Worm (Caenorhabditis elegans) whole organism, L4 larva: Measurements from ENCODE around the gene Y47D3A.31.

Source experiments
- F26F4.8 ChIP-seq: fragments of 200-800 bp; sonication (Bioruptor generic); conservative IDR thresholded peaks from 2 replicates; pipeline ENCODE4 v1.3.6; 2022; ENCODE audit warnings: missing genetic modification characterization, missing compliant biosample characterization
- F49E8.2 ChIP-seq: sonication (generic microtip); optimal IDR thresholded peaks from 2 replicates; lab custom pipeline; 2016; ENCODE audit warnings: missing compliant biosample characterization, mild to moderate bottlenecking, missing genetic modification characterization, borderline replicate concordance
- Y5F2A.4 ChIP-seq: fragments of 200-800 bp; sonication (Bioruptor generic); optimal IDR thresholded peaks from 2 replicates; lab custom pipeline; 2018; ENCODE audit warnings: mild to moderate bottlenecking, missing genetic modification characterization, missing compliant biosample characterization
- aha-1 ChIP-seq: fragments of 150-350 bp; peaks from one replicate; lab custom pipeline; 2014; ENCODE audit warnings: missing biosample characterization, missing genetic modification characterization
- ceh-32 ChIP-seq: sonication (generic microtip); optimal IDR thresholded peaks from 2 replicates; lab custom pipeline; 2016; ENCODE audit warnings: mild to moderate bottlenecking, missing genetic modification characterization, missing compliant biosample characterization; ENCODE audit not compliant: poor library complexity
- ceh-44 ChIP-seq: fragments of 200-800 bp; sonication (Bioruptor generic); IDR thresholded peaks from 2 replicates; pipeline ENCODE4 v1.3.6; 2022; ENCODE audit warnings: missing genetic modification reagents, missing genetic modification characterization, missing compliant biosample characterization
- cey-2 ChIP-seq: sonication (generic microtip); optimal IDR thresholded peaks from 3 replicates; lab custom pipeline; 2017; ENCODE audit warnings: missing genetic modification characterization, mild to moderate bottlenecking, missing compliant biosample characterization, antibody characterized with exemption, borderline replicate concordance; ENCODE audit not compliant: insufficient read depth
- daf-19 ChIP-seq: fragments of 200-800 bp; sonication (Bioruptor generic); conservative IDR thresholded peaks from 2 replicates; pipeline ENCODE4 v1.3.6; 2022; ENCODE audit warnings: missing genetic modification characterization, missing compliant biosample characterization
- daf-8 ChIP-seq: fragments of 200-800 bp; sonication (Bioruptor generic); IDR thresholded peaks from 2 replicates; pipeline ENCODE4 v1.3.6; 2022; ENCODE audit warnings: missing genetic modification characterization, missing compliant biosample characterization
- dmd-8 ChIP-seq: fragments of 200-800 bp; sonication (Bioruptor generic); IDR thresholded peaks from 2 replicates; pipeline ENCODE4 v1.3.6; 2022; ENCODE audit warnings: missing genetic modification characterization, missing compliant biosample characterization
- dmd-9 ChIP-seq: fragments of 200-800 bp; sonication (Bioruptor generic); IDR thresholded peaks from 2 replicates; pipeline ENCODE4 v1.3.6; 2022; ENCODE audit warnings: missing genetic modification reagents, missing genetic modification characterization, missing compliant biosample characterization
- egl-43 ChIP-seq: fragments of 200-800 bp; sonication (Bioruptor generic); IDR thresholded peaks from 2 replicates; pipeline ENCODE4 v1.3.6; 2022; ENCODE audit warnings: missing genetic modification reagents, missing genetic modification characterization, missing compliant biosample characterization
- fos-1 ChIP-seq: fragments of 150-350 bp; optimal IDR thresholded peaks from 2 replicates; lab custom pipeline; 2014; ENCODE audit warnings: missing biosample characterization, missing genetic modification characterization
- hlh-30 ChIP-seq: sonication (generic microtip); optimal IDR thresholded peaks from 2 replicates; lab custom pipeline; 2017; ENCODE audit warnings: antibody characterized with exemption, mild to moderate bottlenecking, missing genetic modification characterization, missing compliant biosample characterization; ENCODE audit not compliant: insufficient read depth
- hmg-1.1 ChIP-seq: fragments of 200-800 bp; sonication (Bioruptor generic); IDR thresholded peaks from 2 replicates; pipeline ENCODE4 v1.3.6; 2022; ENCODE audit warnings: missing genetic modification reagents, missing genetic modification characterization, missing compliant biosample characterization
- lin-1 ChIP-seq: fragments of 200-800 bp; sonication (Bioruptor generic); IDR thresholded peaks from 2 replicates; pipeline ENCODE4 v1.3.6; 2022; ENCODE audit warnings: missing genetic modification reagents, missing genetic modification characterization, missing compliant biosample characterization
- lin-13 ChIP-seq: fragments of 150-350 bp; optimal IDR thresholded peaks from 2 replicates; lab custom pipeline; 2014; ENCODE audit warnings: missing biosample characterization, missing genetic modification reagents, missing genetic modification characterization
- lin-15B ChIP-seq: fragments of 150-350 bp; sonication (generic microtip); optimal IDR thresholded peaks from 3 replicates; lab custom pipeline; 2014; ENCODE audit warnings: missing biosample characterization, missing genetic modification characterization
- lin-38 ChIP-seq: fragments of 200-800 bp; sonication (Bioruptor generic); IDR thresholded peaks from 2 replicates; pipeline ENCODE4 v1.3.6; 2022; ENCODE audit warnings: missing genetic modification reagents, missing genetic modification characterization, missing compliant biosample characterization
- mep-1 ChIP-seq: fragments of 150-350 bp; sonication (generic microtip); optimal IDR thresholded peaks from 3 replicates; lab custom pipeline; 2014; ENCODE audit warnings: missing biosample characterization, missing genetic modification characterization
- mes-2 ChIP-seq: sonication (generic microtip); optimal IDR thresholded peaks from 2 replicates; lab custom pipeline; 2016; ENCODE audit warnings: missing genotype, mild to moderate bottlenecking, missing genetic modification characterization, missing compliant biosample characterization; ENCODE audit not compliant: poor library complexity, severe bottlenecking
- mxl-3 ChIP-seq: fragments of 200-800 bp; sonication (Bioruptor generic); optimal IDR thresholded peaks from 2 replicates; lab custom pipeline; 2018; ENCODE audit warnings: mild to moderate bottlenecking, missing genetic modification characterization, missing compliant biosample characterization
- nhr-10 ChIP-seq: fragments of 150-350 bp; optimal IDR thresholded peaks from 2 replicates; lab custom pipeline; 2014; ENCODE audit warnings: missing biosample characterization, missing genetic modification characterization
- nhr-102 ChIP-seq: sonication (generic microtip); optimal IDR thresholded peaks from 2 replicates; lab custom pipeline; 2016; ENCODE audit warnings: mild to moderate bottlenecking, missing genetic modification characterization, moderate library complexity, missing compliant biosample characterization
- nhr-11 ChIP-seq: fragments of 150-350 bp; optimal IDR thresholded peaks from 2 replicates; lab custom pipeline; 2014; ENCODE audit warnings: missing biosample characterization, missing genetic modification characterization
- nhr-25 ChIP-seq: sonication (generic microtip); optimal IDR thresholded peaks from 2 replicates; lab custom pipeline; 2017; ENCODE audit warnings: missing genetic modification characterization, mild to moderate bottlenecking, missing compliant biosample characterization, antibody characterized with exemption, moderate library complexity, borderline replicate concordance; ENCODE audit not compliant: insufficient read depth
- nhr-77 ChIP-seq: fragments of 150-350 bp; optimal IDR thresholded peaks from 2 replicates; lab custom pipeline; 2014; ENCODE audit warnings: missing biosample characterization, missing genetic modification characterization
- pha-4 ChIP-seq, 2 experiments: fragments of 150-350 bp in 1 of 2; fragments of 200-800 bp in 1 of 2; sonication (Bioruptor generic) in 1 of 2; IDR thresholded peaks in 1 of 2; optimal IDR thresholded peaks in 1 of 2; 2 replicates each; pipeline versions ENCODE4 v1.3.6 to Lab custom; 2014 to 2022; ENCODE audit warnings: missing genetic modification characterization in 2 of 2, missing genetic modification reagents in 2 of 2, missing biosample characterization in 1 of 2, missing compliant biosample characterization in 1 of 2
- rbr-2 ChIP-seq: sonication (generic microtip); optimal IDR thresholded peaks from 2 replicates; lab custom pipeline; 2016; ENCODE audit warnings: missing genotype, missing genetic modification characterization, missing compliant biosample characterization
- sdz-12 ChIP-seq: fragments of 200-800 bp; sonication (Bioruptor generic); optimal IDR thresholded peaks from 2 replicates; lab custom pipeline; 2018; ENCODE audit warnings: mild to moderate bottlenecking, missing genetic modification characterization, missing compliant biosample characterization
- set-16 ChIP-seq: fragments of 200-800 bp; sonication (Bioruptor generic); IDR thresholded peaks from 2 replicates; pipeline ENCODE4 v1.3.6; 2022; ENCODE audit warnings: missing genetic modification reagents, missing genetic modification characterization, missing compliant biosample characterization
- snpc-4 ChIP-seq: fragments of 150-350 bp; optimal IDR thresholded peaks from 2 replicates; lab custom pipeline; 2014; ENCODE audit warnings: missing biosample characterization, missing genetic modification characterization
- tra-1 ChIP-seq: fragments of 200-800 bp; sonication (Bioruptor generic); IDR thresholded peaks from 2 replicates; pipeline ENCODE4 v1.3.6; 2022; ENCODE audit warnings: missing genetic modification reagents, missing genetic modification characterization, missing compliant biosample characterization
- unc-39 ChIP-seq: sonication (generic microtip); optimal IDR thresholded peaks from 2 replicates; lab custom pipeline; 2017; ENCODE audit warnings: missing biosample characterization, missing genetic modification characterization
- unc-62 ChIP-seq, 3 experiments: fragments of 150-350 bp in 1 of 3; sonication (generic microtip); optimal IDR thresholded peaks in 2 of 3; peaks in 1 of 3; 1 replicate in 1 of 3; 2 replicates in 2 of 3; lab custom pipeline; 2014 to 2017; ENCODE audit warnings: missing biosample characterization in 3 of 3, missing genetic modification characterization in 3 of 3, missing genetic modification reagents in 3 of 3, missing genotype in 1 of 3
- vab-7 ChIP-seq: fragments of 200-800 bp; sonication (Bioruptor generic); IDR thresholded peaks from 2 replicates; pipeline ENCODE4 v1.3.6; 2022; ENCODE audit warnings: missing genetic modification reagents, missing genetic modification characterization, missing compliant biosample characterization
- zfp-2 ChIP-seq: sonication (generic microtip); optimal IDR thresholded peaks from 2 replicates; lab custom pipeline; 2016; ENCODE audit warnings: mild to moderate bottlenecking, missing genetic modification characterization, missing compliant biosample characterization
- zfp-3 ChIP-seq: fragments of 200-800 bp; sonication (Bioruptor generic); conservative IDR thresholded peaks from 2 replicates; pipeline ENCODE4 v1.3.6; 2022; ENCODE audit warnings: missing genetic modification reagents, missing genetic modification characterization, missing compliant biosample characterization
- zip-2 ChIP-seq: fragments of 150-350 bp; optimal IDR thresholded peaks from 2 replicates; lab custom pipeline; 2014; ENCODE audit warnings: missing biosample characterization, missing genetic modification characterization

The Y47D3A.31 gene

DNA sequence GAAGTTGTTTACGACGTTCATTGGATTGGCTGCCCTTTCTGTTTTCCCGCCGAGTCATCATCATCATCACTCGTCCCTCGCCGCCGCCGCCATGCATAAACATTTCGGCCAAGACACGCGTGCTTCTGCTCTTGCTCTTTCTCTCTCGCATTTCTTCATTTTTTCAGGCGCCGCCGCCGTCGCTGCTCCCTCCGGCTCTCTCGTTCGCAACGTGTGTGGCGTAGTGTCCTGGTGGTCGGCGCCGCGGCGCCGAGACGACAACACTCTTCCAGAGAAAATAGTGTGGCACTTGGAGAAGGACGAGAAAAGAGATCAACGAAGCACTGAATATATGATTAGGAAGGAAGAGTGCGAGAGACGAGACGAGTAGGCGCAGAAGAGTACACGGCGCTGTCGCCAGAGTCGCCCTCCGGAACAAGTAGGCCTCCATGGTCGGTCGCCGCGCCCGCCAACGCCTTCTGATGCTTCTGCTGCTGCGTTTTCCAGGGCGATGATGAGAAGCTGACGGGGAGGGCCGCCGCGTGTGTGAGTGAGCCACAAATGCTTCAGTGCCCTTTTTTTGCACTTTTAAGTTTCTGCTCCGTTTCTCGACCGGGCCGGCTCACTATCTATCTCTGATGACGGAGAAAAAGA, 28.6 kb upstream of the Y47D3A.31 start (continued):
- peak; percentile 92 for TF ChIP-seq set-16
- no peak for TF ChIP-seq lin-38 (GFP tag; lab: Robert Waterston, UW)
- TF ChIP-seq nhr-25 = no peak
- TF ChIP-seq cey-2 (tag; lab: Kevin White, UChicago) = no peak
- TF ChIP-seq hmg-1.1 = peak; percentile 48; the same call in 1 of the 2 replicates
- no peak for TF ChIP-seq daf-8 (GFP tag; lab: Robert Waterston, UW)
- peak; percentile 21 for TF ChIP-seq nhr-102 (tag; lab: Kevin White, UChicago)
- TF ChIP-seq snpc-4 = no peak
- TF ChIP-seq daf-19 (GFP tag; lab: Robert Waterston, UW) = no peak
- no peak for TF ChIP-seq ceh-32 (tag; lab: Kevin White, UChicago)
- no peak for TF ChIP-seq unc-62 (GFP tag; optimal IDR thresholded peaks at IDR 0.05 in 1 of 2; lab: Kevin White, UChicago)
- no peak for TF ChIP-seq unc-62 (tag; optimal IDR thresholded peaks at IDR 0.05; lab: Kevin White, UChicago)
- TF ChIP-seq hlh-30 (tag; lab: Kevin White, UChicago) = peak; percentile 67
- no peak for TF ChIP-seq dmd-9 (GFP tag; lab: Robert Waterston, UW)
- peak; percentile 18 for TF ChIP-seq nhr-11 (tag; lab: Kevin White, UChicago)
- no peak for TF ChIP-seq unc-39 (tag; lab: Kevin White, UChicago)
- TF ChIP-seq F49E8.2 (tag; lab: Kevin White, UChicago) = no peak
- peak; percentile 58 for TF ChIP-seq mep-1

ce11 chrIII:11175642-11176217, 18.7 kb upstream of the Y47D3A.31 start:
- TF ChIP-seq egl-43 (GFP tag; lab: Robert Waterston, UW) = peak; percentile 13; the same call in 1 of the 2 replicates
- TF ChIP-seq tra-1 (GFP tag; lab: Robert Waterston, UW) = 0 out of 2 replicates have a peak, but pooled peaks have one; percentile 10
- TF ChIP-seq mes-2 (tag; lab: Kevin White, UChicago) = no peak
- TF ChIP-seq nhr-77 (tag; lab: Kevin White, UChicago) = no peak
- peak; percentile 96 for TF ChIP-seq aha-1
- TF ChIP-seq mep-1 = no peak
- TF ChIP-seq Y5F2A.4 (GFP tag; lab: Kevin White, UChicago) = no peak
- TF ChIP-seq pha-4 (GFP tag; IDR thresholded peaks at IDR 0.05; lab: Robert Waterston, UW) = 0 out of 2 replicates have a peak, but pooled peaks have one; percentile 17
- TF ChIP-seq pha-4 (tag; optimal IDR thresholded peaks at IDR 0.05; lab: Kevin White, UChicago) = no peak
- no peak for TF ChIP-seq dmd-8
- TF ChIP-seq zip-2 = no peak
- TF ChIP-seq vab-7 = 0 out of 2 replicates have a peak, but pooled peaks have one; percentile 7
- no peak for TF ChIP-seq nhr-10 (tag; lab: Kevin White, UChicago)
- TF ChIP-seq zfp-3 (GFP tag; lab: Robert Waterston, UW) = no peak
- no peak for TF ChIP-seq F26F4.8 (GFP tag; lab: Robert Waterston, UW)
- TF ChIP-seq fos-1 (tag; lab: Kevin White, UChicago) = no peak
- TF ChIP-seq ceh-44 (GFP tag; lab: Robert Waterston, UW) = no peak
- TF ChIP-seq lin-1 (GFP tag; lab: Robert Waterston, UW) = no peak
- no peak for TF ChIP-seq zfp-2 (tag; lab: Kevin White, UChicago)
- TF ChIP-seq unc-39 (tag; lab: Kevin White, UChicago) = no peak
- no peak for TF ChIP-seq lin-15B (tag; lab: Kevin White, UChicago)
- TF ChIP-seq set-16 = peak; percentile 81
- TF ChIP-seq sdz-12 (GFP tag; lab: Kevin White, UChicago) = peak; percentile 3
- no peak for TF ChIP-seq lin-13 (GFP tag; lab: Kevin White, UChicago)
- no peak for TF ChIP-seq snpc-4
- peak in 1 of 2 experiments; percentile 58 for TF ChIP-seq unc-62 (GFP tag; optimal IDR thresholded peaks at IDR 0.05 in 1 of 2; lab: Kevin White, UChicago)
- no peak for TF ChIP-seq unc-62 (tag; optimal IDR thresholded peaks at IDR 0.05; lab: Kevin White, UChicago)
- TF ChIP-seq rbr-2 (tag; lab: Kevin White, UChicago) = no peak
- no peak for TF ChIP-seq mxl-3 (GFP tag; lab: Kevin White, UChicago)
- TF ChIP-seq, all 104 proteins: peak for 8
